Fruit fly (Drosophila melanogaster) whole organism, embryonic: ENCODE results near the gene Drgx.

Experiments used
- Atf3 ChIP-seq: fragments of 200-800 bp; sonication (Bioruptor generic); optimal IDR thresholded peaks from 3 replicates; lab custom pipeline; 2016; ENCODE audit warnings: missing biosample characterization, missing genetic modification characterization
- C15 ChIP-seq: fragments of 200-800 bp; sonication (Bioruptor generic); IDR thresholded peaks from 3 replicates; pipeline ENCODE4 v1.3.6; 2022; ENCODE audit warnings: missing biosample characterization, missing genetic modification characterization
- CG11696 ChIP-seq: fragments of 200-800 bp; sonication (Bioruptor generic); IDR thresholded peaks from 2 replicates; pipeline ENCODE4 v1.3.6; 2022; ENCODE audit warnings: missing biosample characterization, missing genetic modification characterization
- CG12155 ChIP-seq: fragments of 200-800 bp; sonication (Bioruptor generic); optimal IDR thresholded peaks from 3 replicates; lab custom pipeline; 2016; ENCODE audit warnings: missing biosample characterization, missing genetic modification characterization
- CG12659 ChIP-seq: fragments of 200-800 bp; sonication (Bioruptor generic); optimal IDR thresholded peaks from 3 replicates; lab custom pipeline; 2017; ENCODE audit warnings: mild to moderate bottlenecking, missing biosample characterization, missing genetic modification reagents, missing genetic modification characterization
- CG13424 ChIP-seq: fragments of 200-800 bp; sonication (Bioruptor generic); optimal IDR thresholded peaks from 2 replicates; lab custom pipeline; 2019; ENCODE audit warnings: missing biosample characterization, mild to moderate bottlenecking, missing genetic modification characterization, moderate library complexity
- CG13775 ChIP-seq: fragments of 200-800 bp; sonication (Bioruptor generic); optimal IDR thresholded peaks from 3 replicates; lab custom pipeline; 2017; ENCODE audit warnings: missing biosample characterization, mild to moderate bottlenecking, missing genetic modification characterization
- CG18476 ChIP-seq: fragments of 200-800 bp; sonication (Bioruptor generic); optimal IDR thresholded peaks from 2 replicates; lab custom pipeline; 2016; ENCODE audit warnings: missing biosample characterization, mild to moderate bottlenecking, missing genetic modification characterization
- CG32532 ChIP-seq: fragments of 200-800 bp; sonication (Bioruptor generic); IDR thresholded peaks from 2 replicates; pipeline ENCODE4 v1.3.6; 2022; ENCODE audit warnings: missing biosample characterization, missing genetic modification characterization
- CG33213 ChIP-seq: fragments of 200-800 bp; sonication (Bioruptor generic); optimal IDR thresholded peaks from 3 replicates; lab custom pipeline; 2016; ENCODE audit warnings: missing biosample characterization, missing genetic modification characterization
- CG3847 ChIP-seq: fragments of 200-800 bp; sonication (Bioruptor generic); IDR thresholded peaks from 2 replicates; pipeline ENCODE4 v1.3.6; 2022; ENCODE audit warnings: missing biosample characterization, missing genetic modification characterization
- CG6791 ChIP-seq: fragments of 200-800 bp; sonication (Bioruptor generic); IDR thresholded peaks from 3 replicates; pipeline ENCODE4 v1.3.6; 2022; ENCODE audit warnings: missing biosample characterization, missing genetic modification characterization; ENCODE audit not compliant: partially characterized antibody
- CG7839 ChIP-seq: fragments of 200-800 bp; sonication (Bioruptor generic); optimal IDR thresholded peaks from 3 replicates; lab custom pipeline; 2018; ENCODE audit warnings: missing biosample characterization, mild to moderate bottlenecking, missing genetic modification characterization, moderate library complexity
- CG7928 ChIP-seq: fragments of 200-800 bp; sonication (Bioruptor generic); optimal IDR thresholded peaks from 2 replicates; lab custom pipeline; 2017; ENCODE audit warnings: missing biosample characterization, mild to moderate bottlenecking, missing genetic modification characterization
- CG7987 ChIP-seq: fragments of 200-800 bp; sonication (Bioruptor generic); optimal IDR thresholded peaks from 2 replicates; lab custom pipeline; 2018; ENCODE audit warnings: missing biosample characterization, mild to moderate bottlenecking, missing genetic modification characterization, moderate library complexity
- CG9876 ChIP-seq: fragments of 200-800 bp; sonication (Bioruptor generic); optimal IDR thresholded peaks from 2 replicates; lab custom pipeline; 2016; ENCODE audit warnings: missing biosample characterization, missing genetic modification characterization
- CkIIα-i1 ChIP-seq: fragments of 200-800 bp; sonication (Bioruptor generic); IDR thresholded peaks from 2 replicates; pipeline ENCODE4 v1.3.6; 2022; ENCODE audit warnings: missing biosample characterization, missing genetic modification characterization
- Doc3 ChIP-seq: fragments of 200-800 bp; sonication (Bioruptor generic); IDR thresholded peaks from 3 replicates; pipeline ENCODE4 v1.3.6; 2022; ENCODE audit warnings: missing biosample characterization, missing genetic modification characterization; ENCODE audit not compliant: partially characterized antibody
- Drgx ChIP-seq: fragments of 200-800 bp; sonication (Bioruptor generic); IDR thresholded peaks from 2 replicates; pipeline ENCODE4 v1.3.6; 2022; ENCODE audit warnings: missing biosample characterization, missing genetic modification characterization
- Ets65A ChIP-seq: fragments of 200-800 bp; sonication (Bioruptor generic); peaks from one replicate; lab custom pipeline; 2016; ENCODE audit warnings: missing biosample characterization, missing genetic modification characterization
- Fer2 ChIP-seq: fragments of 200-800 bp; sonication (Bioruptor generic); optimal IDR thresholded peaks from 2 replicates; lab custom pipeline; 2018; ENCODE audit warnings: missing biosample characterization, mild to moderate bottlenecking, missing genetic modification characterization, moderate library complexity
- H2.0 ChIP-seq: fragments of 200-800 bp; sonication (Bioruptor generic); IDR thresholded peaks from 2 replicates; pipeline ENCODE4 v1.3.6; 2022; ENCODE audit warnings: missing biosample characterization, missing genetic modification characterization
- Jarid2 ChIP-seq: fragments of 200-800 bp; sonication (Bioruptor generic); optimal IDR thresholded peaks from 3 replicates; lab custom pipeline; 2017; ENCODE audit warnings: mild to moderate bottlenecking, missing biosample characterization, missing genetic modification reagents, missing genetic modification characterization
- Lim3 ChIP-seq: fragments of 200-800 bp; sonication (Bioruptor generic); IDR thresholded peaks from 2 replicates; pipeline ENCODE4 v1.3.6; 2022; ENCODE audit warnings: missing biosample characterization, missing genetic modification characterization
- MESR4 ChIP-seq: fragments of 200-800 bp; sonication (Bioruptor generic); optimal IDR thresholded peaks from 2 replicates; lab custom pipeline; 2018; ENCODE audit warnings: missing biosample characterization, mild to moderate bottlenecking, missing genetic modification characterization, moderate library complexity
- NC2α ChIP-seq: fragments of 200-800 bp; sonication (Bioruptor generic); optimal IDR thresholded peaks from 2 replicates; lab custom pipeline; 2016; ENCODE audit warnings: missing biosample characterization, missing genetic modification characterization
- Neu2 ChIP-seq: fragments of 200-800 bp; sonication (Bioruptor generic); optimal IDR thresholded peaks from 3 replicates; lab custom pipeline; 2016; ENCODE audit warnings: missing biosample characterization, missing genetic modification characterization, borderline replicate concordance
- Pdp1 ChIP-seq, 2 experiments: fragments of 200-800 bp; sonication (Bioruptor generic); optimal IDR thresholded peaks; 3 replicates each; lab custom pipeline; 2016; ENCODE audit warnings: missing biosample characterization in 2 of 2, missing genetic modification characterization in 2 of 2, mild to moderate bottlenecking in 1 of 2, moderate library complexity in 1 of 2
- Ssrp ChIP-seq: fragments of 200-800 bp; sonication (Bioruptor generic); optimal IDR thresholded peaks from 2 replicates; lab custom pipeline; 2018; ENCODE audit warnings: missing biosample characterization, mild to moderate bottlenecking, missing genetic modification characterization, moderate library complexity
- Xbp1 ChIP-seq: fragments of 200-800 bp; sonication (Bioruptor generic); optimal IDR thresholded peaks from 3 replicates; lab custom pipeline; 2016; ENCODE audit warnings: missing biosample characterization, mild to moderate bottlenecking, missing genetic modification characterization
- ac ChIP-seq: fragments of 200-800 bp; sonication (Bioruptor generic); optimal IDR thresholded peaks from 3 replicates; lab custom pipeline; 2017; ENCODE audit warnings: missing biosample characterization, mild to moderate bottlenecking, missing genetic modification characterization
- bowl ChIP-seq: fragments of 200-800 bp; sonication (Bioruptor generic); IDR thresholded peaks from 2 replicates; pipeline ENCODE4 v1.3.6; 2022; ENCODE audit warnings: missing biosample characterization, missing genetic modification characterization
- chm ChIP-seq: fragments of 200-800 bp; sonication (Bioruptor generic); IDR thresholded peaks from 2 replicates; pipeline ENCODE4 v1.3.6; 2022; ENCODE audit warnings: missing biosample characterization, missing genetic modification characterization
- dati ChIP-seq: fragments of 200-800 bp; sonication (Bioruptor generic); IDR thresholded peaks from 2 replicates; pipeline ENCODE4 v1.3.6; 2022; ENCODE audit warnings: missing biosample characterization, missing genetic modification characterization
- dmrt11E ChIP-seq: fragments of 200-800 bp; sonication (Bioruptor generic); optimal IDR thresholded peaks from 3 replicates; lab custom pipeline; 2018; ENCODE audit warnings: missing biosample characterization, mild to moderate bottlenecking, missing genetic modification characterization, moderate library complexity
- gcm ChIP-seq: fragments of 200-800 bp; sonication (Bioruptor generic); optimal IDR thresholded peaks from 2 replicates; lab custom pipeline; 2019; ENCODE audit warnings: missing biosample characterization, mild to moderate bottlenecking, missing genetic modification characterization, moderate library complexity
- h ChIP-seq: fragments of >200 bp; optimal IDR thresholded peaks from 2 replicates; lab custom pipeline; 2017
- hb ChIP-seq: fragments of 200-800 bp; sonication (Bioruptor generic); IDR thresholded peaks from 3 replicates; pipeline ENCODE4 v1.3.6; 2022; ENCODE audit warnings: missing biosample characterization, missing genetic modification characterization; ENCODE audit not compliant: partially characterized antibody
- klu ChIP-seq: fragments of 200-800 bp; sonication (Bioruptor generic); IDR thresholded peaks from 2 replicates; pipeline ENCODE4 v1.3.6; 2022; ENCODE audit warnings: missing biosample characterization, missing genetic modification characterization
- lmd ChIP-seq: fragments of 200-800 bp; sonication (Bioruptor generic); IDR thresholded peaks from 2 replicates; pipeline ENCODE4 v1.3.6; 2022; ENCODE audit warnings: missing biosample characterization, missing genetic modification characterization
- lola ChIP-seq, 3 experiments: fragments of >200 bp in 2 of 3; fragments of 200-800 bp in 1 of 3; sonication (Bioruptor generic) in 1 of 3; optimal IDR thresholded peaks; 2 replicates each; lab custom pipeline; 2017 to 2019; ENCODE audit warnings: missing biosample characterization in 3 of 3, missing genetic modification characterization in 3 of 3, mild to moderate bottlenecking in 1 of 3, moderate library complexity in 1 of 3
- luna ChIP-seq: fragments of 200-800 bp; sonication (Bioruptor generic); optimal IDR thresholded peaks from 2 replicates; lab custom pipeline; 2016; ENCODE audit warnings: missing biosample characterization, missing genetic modification characterization
- nau ChIP-seq: fragments of 200-800 bp; sonication (Bioruptor generic); optimal IDR thresholded peaks from 3 replicates; lab custom pipeline; 2017; ENCODE audit warnings: missing biosample characterization, mild to moderate bottlenecking, missing genetic modification characterization, missing genetic modification reagents
- nmo ChIP-seq: fragments of 200-800 bp; sonication (Bioruptor generic); optimal IDR thresholded peaks from 2 replicates; lab custom pipeline; 2018; ENCODE audit warnings: missing biosample characterization, mild to moderate bottlenecking, missing genetic modification characterization, moderate library complexity
- otp ChIP-seq: fragments of 200-800 bp; sonication (Bioruptor generic); IDR thresholded peaks from 3 replicates; pipeline ENCODE4, ENCODE4 v1.3.6; 2022; ENCODE audit warnings: missing biosample characterization, missing genetic modification characterization
- psq ChIP-seq: fragments of 200-800 bp; sonication (Bioruptor generic); optimal IDR thresholded peaks from 2 replicates; lab custom pipeline; 2017; ENCODE audit warnings: missing biosample characterization, missing genetic modification characterization
- ro ChIP-seq: fragments of 200-800 bp; sonication (Bioruptor generic); IDR thresholded peaks from 2 replicates; pipeline ENCODE4 v1.3.6; 2022; ENCODE audit warnings: missing biosample characterization, missing genetic modification characterization
- trh ChIP-seq: fragments of 200-800 bp; sonication (Bioruptor generic); optimal IDR thresholded peaks from 2 replicates; lab custom pipeline; 2016; ENCODE audit warnings: missing biosample characterization, missing genetic modification characterization
- vvl ChIP-seq: fragments of 200-800 bp; sonication (Bioruptor generic); IDR thresholded peaks from 2 replicates; pipeline ENCODE4 v1.3.6; 2022; ENCODE audit warnings: missing biosample characterization, missing genetic modification characterization

Drgx gene

dm6 chr2L:3632047-3632880 is 30.3 kb upstream of the Drgx start (continued):
- peak; percentile 99 for TF ChIP-seq nau (GFP tag; lab: Kevin White, UChicago)
- TF ChIP-seq Lim3 (GFP tag; lab: Robert Waterston, UW), result peak; percentile 52; the same call in 1 of the 2 replicates
- peak; percentile 94 for TF ChIP-seq CG7987
- peak; percentile 89 for TF ChIP-seq CG18476 (GFP tag; lab: Kevin White, UChicago)
- peak; percentile 91 for TF ChIP-seq CG11696 (GFP tag; lab: Robert Waterston, UW)
- peak; percentile 91 for TF ChIP-seq C15 (GFP tag; lab: Robert Waterston, UW)
- peak; percentile 94 for TF ChIP-seq CG12659
- TF ChIP-seq otp (GFP tag; lab: Robert Waterston, UW), result peak; percentile 97
- peak; percentile 92 for TF ChIP-seq H2.0 (GFP tag; lab: Robert Waterston, UW)
- TF ChIP-seq Drgx (GFP tag; lab: Robert Waterston, UW), result peak; percentile 99
- TF ChIP-seq CG7928, result peak; percentile 80
- TF ChIP-seq lmd (GFP tag; lab: Robert Waterston, UW), result peak; percentile 96
- TF ChIP-seq CG32532, result peak; percentile 99
- peak; percentile 87 for TF ChIP-seq CG12155
- peak; percentile 95 for TF ChIP-seq CG3847
- peak; percentile 95 for TF ChIP-seq bowl (GFP tag; lab: Robert Waterston, UW)
- peak; percentile 72 for TF ChIP-seq psq
- peak; percentile 97 for TF ChIP-seq vvl
- TF ChIP-seq CkIIα-i1, result peak; percentile 74; the same call in 1 of the 2 replicates
- peak; percentile 90 for TF ChIP-seq dati (GFP tag; lab: Robert Waterston, UW)
- TF ChIP-seq hb (GFP tag; lab: Robert Waterston, UW), result no peak
- TF ChIP-seq CG9876 (GFP tag; lab: Kevin White, UChicago), result peak; percentile 82
- peak; percentile 98 for TF ChIP-seq CG7839 (tag; lab: Kevin White, UChicago)
- peak; percentile 91 for TF ChIP-seq CG33213
- TF ChIP-seq CG6791 (GFP tag; lab: Robert Waterston, UW), result no peak
- TF ChIP-seq CG13775 (GFP tag; lab: Kevin White, UChicago), result peak; percentile 93
- peak; percentile 94 for TF ChIP-seq gcm (GFP tag; lab: Kevin White, UChicago)
- TF ChIP-seq Atf3 (GFP tag; lab: Kevin White, UChicago), result peak; percentile 87
- TF ChIP-seq Ssrp, result peak; percentile 89
- TF ChIP-seq trh (GFP tag; lab: Kevin White, UChicago), result peak; percentile 98
- no peak; the same call in 2 of the 3 replicates for TF ChIP-seq Doc3 (GFP tag; lab: Robert Waterston, UW)
- no peak for TF ChIP-seq h (lab: Kevin White, UChicago)
- TF ChIP-seq dmrt11E (tag; lab: Kevin White, UChicago), result peak; percentile 95
- TF ChIP-seq Xbp1 (GFP tag; lab: Kevin White, UChicago), result peak; percentile 93
- peak; percentile 87 for TF ChIP-seq NC2α (GFP tag; lab: Kevin White, UChicago)
- peak in 1 of 3 experiments; percentile 99 for TF ChIP-seq lola (GFP tag; optimal IDR thresholded peaks at IDR 0.05; lab: Kevin White, UChicago)
- peak; percentile 87 for TF ChIP-seq ro (GFP tag; lab: Robert Waterston, UW)
- TF ChIP-seq luna, result peak; percentile 81
- TF ChIP-seq Jarid2, result peak; percentile 90
- peak; percentile 89 to 98 for TF ChIP-seq Pdp1 (GFP tag; optimal IDR thresholded peaks at IDR 0.05; lab: Kevin White, UChicago)
- TF ChIP-seq Neu2 (GFP tag; lab: Kevin White, UChicago), result peak; percentile 85
- peak; percentile 94 for TF ChIP-seq nmo (GFP tag; lab: Kevin White, UChicago)
- peak; percentile 53 for TF ChIP-seq MESR4 (GFP tag; lab: Kevin White, UChicago)
- peak; percentile 93 for TF ChIP-seq chm
- TF ChIP-seq ac, result peak; percentile 88
- TF ChIP-seq Fer2, result peak; percentile 95
- peak; percentile 94 for TF ChIP-seq CG13424
- peak; percentile 98 for TF ChIP-seq Ets65A (GFP tag; lab: Kevin White, UChicago)
- peak; percentile 92 for TF ChIP-seq klu (GFP tag; lab: Robert Waterston, UW)
